Worm (Caenorhabditis elegans): ENCODE results near the gene C44B12.3.

- TF ChIP-seq efl-1 (GFP tag; optimal IDR thresholded peaks at IDR 0.05) = no peak
- no peak for TF ChIP-seq ZK185.1 (tag; optimal IDR thresholded peaks at IDR 0.05; ENCODE audit: poor library complexity, severe bottlenecking)
- no peak for TF ChIP-seq attf-5 (GFP tag; optimal IDR thresholded peaks at IDR 0.05)
- TF ChIP-seq ama-1 (optimal IDR thresholded peaks at IDR 0.05) = no peak
- TF ChIP-seq ama-1 (GFP tag; optimal IDR thresholded peaks at IDR 0.05) = no peak
- no peak for TF ChIP-seq pha-4 (tag; optimal IDR thresholded peaks at IDR 0.05)
- no peak for TF ChIP-seq lin-35 (GFP tag; optimal IDR thresholded peaks at IDR 0.05)
- no peak for TF ChIP-seq akir-1 (GFP tag; optimal IDR thresholded peaks at IDR 0.05)
- TF ChIP-seq C17E4.6 (GFP tag; IDR thresholded peaks at IDR 0.05) = no peak
Observed at ce11 chrIV:1108030-1108429, 3.5 kb downstream of the C44B12.3 start.

Data from whole organism, young adult.